Worm (Caenorhabditis elegans): ENCODE measurements around the gene M57.1.

M57.1 gene

ce11 chrIV:3532167-3532566, at the start of gene M57.1:
M57.1 (plus strand) TSS chrIV:3532467.
- TF ChIP-seq snpc-4 (tag; optimal IDR thresholded peaks at IDR 0.05), result no peak
- no peak for TF ChIP-seq C34B4.2 (tag; optimal IDR thresholded peaks at IDR 0.05)
- TF ChIP-seq hlh-4 (tag; optimal IDR thresholded peaks at IDR 0.05), result no peak

- TF ChIP-seq efl-1 (optimal IDR thresholded peaks at IDR 0.05), result no peak
- peak in 1 of 2 experiments; percentile 32 for TF ChIP-seq efl-1 (GFP tag; optimal IDR thresholded peaks at IDR 0.05 in 1 of 2)
- no peak for TF ChIP-seq nhr-11 (tag; optimal IDR thresholded peaks at IDR 0.05)
Observed at ce11 chrIV:3491477-3491876, 40.8 kb upstream of the M57.1 start, which contains the start of gene srz-78. srz-78 (plus strand) TSS chrIV:3491777.

- TF ChIP-seq ceh-90 (tag; optimal IDR thresholded peaks at IDR 0.05) (no peak), nhr-12 (tag; optimal IDR thresholded peaks at IDR 0.05) (no peak), snu-23 (GFP tag; optimal IDR thresholded peaks at IDR 0.05) (no peak), nhr-20 (tag; optimal IDR thresholded peaks at IDR 0.05) (no peak), nhr-85 (tag) (no peak), hlh-4 (tag; optimal IDR thresholded peaks at IDR 0.05) (peak; percentile 41)
Observed at ce11 chrIV:3493310-3493709, 39.0 kb upstream of the M57.1 start, which contains the start of gene srz-79. srz-79 (plus strand) TSS chrIV:3493610.

ce11 chrIV:3496358-3496757, 35.9 kb upstream of the M57.1 start, which contains the start of gene C09G12.17:
C09G12.17 (minus strand) TSS chrIV:3496458.
- TF ChIP-seq xbp-1 (tag; optimal IDR thresholded peaks at IDR 0.05) (no peak), lin-14 (GFP tag; optimal IDR thresholded peaks at IDR 0.05) (no peak), unc-86 (tag; optimal IDR thresholded peaks at IDR 0.05) (no peak), hpl-2 (GFP tag; optimal IDR thresholded peaks at IDR 0.05) (no peak), nhr-11 (tag; optimal IDR thresholded peaks at IDR 0.05) (no peak), lin-13 (GFP tag; optimal IDR thresholded peaks at IDR 0.05) (no peak), unc-130 (tag; optimal IDR thresholded peaks at IDR 0.05) (no peak), ceh-82 (tag; optimal IDR thresholded peaks at IDR 0.05) (no peak), sox-4 (tag; optimal IDR thresholded peaks at IDR 0.05) (no peak), unc-98 (GFP tag; IDR thresholded peaks at IDR 0.05) (no peak), lin-35 (GFP tag; optimal IDR thresholded peaks at IDR 0.05) (no peak), efl-3 (GFP tag; optimal IDR thresholded peaks at IDR 0.05) (no peak), C16A3.4 (tag; optimal IDR thresholded peaks at IDR 0.05) (no peak), lin-39 (tag; optimal IDR thresholded peaks at IDR 0.05) (no peak), ets-5 (GFP tag; IDR thresholded peaks at IDR 0.05) (no peak), nhr-90 (tag; optimal IDR thresholded peaks at IDR 0.05; ENCODE audit: poor library complexity) (no peak), F16B12.6 (tag; optimal IDR thresholded peaks at IDR 0.05) (no peak), fos-1 (tag; optimal IDR thresholded peaks at IDR 0.05) (no peak), hlh-4 (tag; optimal IDR thresholded peaks at IDR 0.05) (no peak), swsn-7 (tag; optimal IDR thresholded peaks at IDR 0.05) (no peak)

- TF ChIP-seq isw-1 (GFP tag; IDR thresholded peaks at IDR 0.05), result no peak
- no peak for TF ChIP-seq pqm-1 (tag; optimal IDR thresholded peaks at IDR 0.05)
- no peak for TF ChIP-seq zip-4 (GFP tag; optimal IDR thresholded peaks at IDR 0.05)
- TF ChIP-seq snpc-4 (tag; optimal IDR thresholded peaks at IDR 0.05), result no peak
- TF ChIP-seq C34B4.2 (tag; optimal IDR thresholded peaks at IDR 0.05), result no peak
- TF ChIP-seq rnt-1 (tag; optimal IDR thresholded peaks at IDR 0.05), result no peak
- TF ChIP-seq lin-13 (GFP tag; optimal IDR thresholded peaks at IDR 0.05), result no peak
Observed at ce11 chrIV:3497909-3498308, 34.4 kb upstream of the M57.1 start, which contains the start of gene ceh-53. ceh-53 (plus strand) TSS chrIV:3498209.

- TF ChIP-seq ets-5 (GFP tag; IDR thresholded peaks at IDR 0.05) (no peak), ama-1 (optimal IDR thresholded peaks at IDR 0.05) (no peak), xbp-1 (tag; optimal IDR thresholded peaks at IDR 0.05) (no peak), pax-3 (tag; optimal IDR thresholded peaks at IDR 0.05) (no peak), pag-3 (tag; optimal IDR thresholded peaks at IDR 0.05; ENCODE audit: borderline replicate concordance, insufficient read depth) (no peak), nhr-12 (tag; optimal IDR thresholded peaks at IDR 0.05) (no peak), nhr-71 (tag; optimal IDR thresholded peaks at IDR 0.05) (no peak), unc-86 (tag; optimal IDR thresholded peaks at IDR 0.05) (no peak), alr-1 (tag; optimal IDR thresholded peaks at IDR 0.05; ENCODE audit: borderline replicate concordance) (no peak), lin-13 (GFP tag; optimal IDR thresholded peaks at IDR 0.05) (no peak), lsy-2 (tag; optimal IDR thresholded peaks at IDR 0.05) (no peak), zip-4 (GFP tag; optimal IDR thresholded peaks at IDR 0.05) (no peak), aha-1 (tag; optimal IDR thresholded peaks at IDR 0.05) (no peak), elt-2 (tag; optimal IDR thresholded peaks at IDR 0.05) (no peak), ztf-11 (tag; optimal IDR thresholded peaks at IDR 0.05) (no peak), zag-1 (tag; optimal IDR thresholded peaks at IDR 0.05) (no peak)
Observed at ce11 chrIV:3501981-3502736, 30.1 kb upstream of the M57.1 start.
